Worm (Caenorhabditis elegans) whole organism, L2 larva: ENCODE results near the gene lgc-28.
"Not testable (repeated sequence)": the region's sequence is repeated elsewhere in the genome, so short reads cannot be mapped to it uniquely, and the experiment has no call there.

ENCODE experiments used
- egl-27 ChIP-seq: sonication (generic microtip); optimal IDR thresholded peaks from 3 replicates; lab custom pipeline; 2017; ENCODE audit warnings: missing biosample characterization, missing genetic modification reagents, missing genetic modification characterization
- mab-5 ChIP-seq: fragments of 150-350 bp; optimal IDR thresholded peaks from 2 replicates; lab custom pipeline; 2014; ENCODE audit warnings: missing biosample characterization, missing genetic modification characterization
- nhr-10 ChIP-seq: sonication (generic microtip); optimal IDR thresholded peaks from 2 replicates; lab custom pipeline; 2017; ENCODE audit warnings: missing biosample characterization, missing genetic modification characterization
- peb-1 ChIP-seq: fragments of 150-350 bp; optimal IDR thresholded peaks from 2 replicates; lab custom pipeline; 2014; ENCODE audit warnings: missing biosample characterization, missing genetic modification characterization
- unc-55 ChIP-seq: fragments of 150-350 bp; sonication (generic microtip); optimal IDR thresholded peaks from 3 replicates; lab custom pipeline; 2014; ENCODE audit warnings: missing biosample characterization, missing genetic modification reagents, missing genetic modification characterization
- ztf-11 ChIP-seq: sonication (generic microtip); optimal IDR thresholded peaks from 2 replicates; lab custom pipeline; 2017; ENCODE audit warnings: missing biosample characterization, missing genetic modification characterization

lgc-28 gene

DNA sequence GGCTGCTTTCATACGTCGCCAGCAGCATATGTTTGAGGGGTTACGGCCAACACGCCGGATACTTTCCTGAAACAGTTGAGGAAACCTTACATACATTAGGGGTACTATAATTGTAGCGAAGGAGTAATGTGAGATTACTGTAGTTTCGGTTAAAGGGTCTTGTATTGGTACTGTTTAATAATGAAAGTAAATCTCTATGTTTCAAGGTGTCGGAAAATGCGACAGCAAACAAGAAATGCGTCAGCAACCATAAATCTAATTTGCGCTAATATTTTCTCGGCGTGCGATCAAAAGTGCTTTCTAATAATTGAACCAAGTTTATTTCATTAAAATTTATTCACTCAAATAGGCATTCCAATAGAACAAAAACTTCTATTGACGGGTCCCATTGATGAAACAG, 47.4 kb downstream of the lgc-28 start, which contains the start of gene sri-57:
Gene sri-57 (minus strand): TSS at position 101 of the 400 bp plus-strand sequence.
- TF ChIP-seq nhr-10, mab-5, ztf-11 (tag; lab: Kevin White, UChicago): not testable (repeated sequence)

DNA sequence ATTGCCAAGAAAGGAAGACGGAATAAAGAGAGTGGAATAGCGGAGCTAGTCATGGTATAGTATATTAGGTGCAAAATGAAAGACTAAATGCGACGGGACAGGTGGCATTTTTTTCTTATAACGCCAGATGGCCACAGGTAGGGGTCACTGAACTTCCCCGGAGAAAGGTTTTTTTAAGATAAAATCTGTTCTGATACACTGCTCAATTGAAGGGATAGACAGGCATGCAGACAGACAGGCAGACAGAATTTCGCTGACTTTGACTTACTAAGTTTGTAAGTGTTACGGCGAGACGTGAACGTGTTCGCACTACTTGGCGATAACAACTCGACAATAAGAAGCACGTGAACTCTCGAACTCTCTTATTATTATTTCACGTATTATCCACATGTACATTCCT, 48.6 kb downstream of the lgc-28 start, which contains the start of the genes F22E5.20 and F22E5.1:
Gene F22E5.20 (minus strand): TSS at position 101 of the 400 bp plus-strand sequence.
Gene F22E5.1 (plus strand): TSS at position 242 of the 400 bp plus-strand sequence.
- not testable (repeated sequence) for TF ChIP-seq unc-55 (GFP tag; lab: Kevin White, UChicago); peb-1; egl-27 (tag; lab: Kevin White, UChicago)
- TF ChIP-seq, all 48 proteins: peak for 0; not testable (repeated sequence) for 48
